Fruit fly (Drosophila melanogaster) whole organism, embryonic: Measurements from ENCODE around the gene tHMG1.

Source experiments
- Blimp-1 ChIP-seq: fragments of 200-800 bp; sonication (Bioruptor generic); optimal IDR thresholded peaks from 3 replicates; lab custom pipeline; 2018; ENCODE audit warnings: missing biosample characterization, missing genetic modification characterization, mild to moderate bottlenecking, moderate library complexity, missing genetic modification reagents
- C15 ChIP-seq: fragments of 200-800 bp; sonication (Bioruptor generic); IDR thresholded peaks from 3 replicates; pipeline ENCODE4 v1.3.6; 2022; ENCODE audit warnings: missing biosample characterization, missing genetic modification characterization
- CG10462 ChIP-seq: fragments of 200-800 bp; sonication (Bioruptor generic); optimal IDR thresholded peaks from 2 replicates; lab custom pipeline; 2016; ENCODE audit warnings: missing biosample characterization, missing genetic modification characterization
- CG11093 ChIP-seq: fragments of 200-800 bp; sonication (Bioruptor generic); IDR thresholded peaks from 3 replicates; pipeline ENCODE4 v1.3.6; 2022; ENCODE audit warnings: missing biosample characterization, missing genetic modification characterization
- CG11456 ChIP-seq: fragments of 200-800 bp; sonication (Bioruptor generic); IDR thresholded peaks from 3 replicates; pipeline ENCODE4 v1.3.6; 2022; ENCODE audit warnings: missing biosample characterization, missing genetic modification characterization
- CG11504 ChIP-seq: fragments of 200-800 bp; sonication (Bioruptor generic); optimal IDR thresholded peaks from 3 replicates; lab custom pipeline; 2019; ENCODE audit warnings: missing biosample characterization, mild to moderate bottlenecking, missing genetic modification characterization, moderate library complexity
- CG12391 ChIP-seq: fragments of 200-800 bp; sonication (Bioruptor generic); optimal IDR thresholded peaks from 3 replicates; lab custom pipeline; 2018; ENCODE audit warnings: missing biosample characterization, mild to moderate bottlenecking, missing genetic modification characterization, moderate library complexity
- CG15073 ChIP-seq: fragments of 200-800 bp; sonication (Bioruptor generic); optimal IDR thresholded peaks from 2 replicates; lab custom pipeline; 2016; ENCODE audit warnings: missing biosample characterization, missing genetic modification characterization
- CG1529 ChIP-seq: fragments of 200-800 bp; sonication (Bioruptor generic); optimal IDR thresholded peaks from 3 replicates; lab custom pipeline; 2018; ENCODE audit warnings: missing biosample characterization, missing genetic modification characterization
- CG17186 ChIP-seq: fragments of 200-800 bp; sonication (Bioruptor generic); optimal IDR thresholded peaks from 3 replicates; lab custom pipeline; 2017; ENCODE audit warnings: missing biosample characterization, missing genetic modification reagents, missing genetic modification characterization
- CG1792 ChIP-seq: fragments of 200-800 bp; sonication (Bioruptor generic); optimal IDR thresholded peaks from 2 replicates; lab custom pipeline; 2016; ENCODE audit warnings: missing biosample characterization, missing genetic modification characterization
- CG2116 ChIP-seq: fragments of 200-800 bp; sonication (Bioruptor generic); optimal IDR thresholded peaks from 3 replicates; lab custom pipeline; 2018; ENCODE audit warnings: missing biosample characterization, mild to moderate bottlenecking, missing genetic modification characterization
- CG2678 ChIP-seq: fragments of 200-800 bp; sonication (Bioruptor generic); optimal IDR thresholded peaks from 3 replicates; lab custom pipeline; 2019; ENCODE audit warnings: missing biosample characterization, mild to moderate bottlenecking, missing genetic modification characterization, moderate library complexity
- CG30020 ChIP-seq: fragments of 200-800 bp; optimal IDR thresholded peaks from 2 replicates; lab custom pipeline; 2019; ENCODE audit warnings: missing biosample characterization, mild to moderate bottlenecking, missing genetic modification characterization, moderate library complexity
- CG30403 ChIP-seq: fragments of 200-800 bp; sonication (Bioruptor generic); optimal IDR thresholded peaks from 3 replicates; lab custom pipeline; 2016; ENCODE audit warnings: missing biosample characterization, missing genetic modification characterization
- CG31224 ChIP-seq: fragments of 200-800 bp; sonication (Bioruptor generic); IDR thresholded peaks from 2 replicates; pipeline ENCODE4 v1.3.6; 2022; ENCODE audit warnings: missing biosample characterization, missing genetic modification characterization
- CG32772 ChIP-seq: fragments of 200-800 bp; sonication (Bioruptor generic); IDR thresholded peaks from 2 replicates; pipeline ENCODE4 v1.3.6; 2022; ENCODE audit warnings: missing biosample characterization, missing genetic modification characterization
- CG3726 ChIP-seq: fragments of 200-800 bp; sonication (Bioruptor generic); IDR thresholded peaks from 3 replicates; pipeline ENCODE4, ENCODE4 v1.3.6; 2022; ENCODE audit warnings: missing biosample characterization, missing genetic modification characterization
- CG4404 ChIP-seq: fragments of 200-800 bp; sonication (Bioruptor generic); IDR thresholded peaks from 2 replicates; pipeline ENCODE4 v1.3.6; 2022; ENCODE audit warnings: missing biosample characterization, missing genetic modification characterization
- CG8089 ChIP-seq: fragments of 200-800 bp; sonication (Bioruptor generic); optimal IDR thresholded peaks from 3 replicates; lab custom pipeline; 2016; ENCODE audit warnings: missing biosample characterization, missing genetic modification characterization
- CG9817 ChIP-seq: fragments of 200-800 bp; sonication (Bioruptor generic); optimal IDR thresholded peaks from 2 replicates; lab custom pipeline; 2018; ENCODE audit warnings: missing biosample characterization, mild to moderate bottlenecking, missing genetic modification characterization, moderate library complexity
- Dll ChIP-seq: fragments of 200-800 bp; sonication (Bioruptor generic); IDR thresholded peaks from 4 replicates; pipeline ENCODE4 v1.3.6; 2022; ENCODE audit warnings: missing biosample characterization, missing genetic modification characterization; ENCODE audit not compliant: partially characterized antibody
- Dref ChIP-seq: fragments of 200-800 bp; sonication (Bioruptor generic); IDR thresholded peaks from 2 replicates; pipeline ENCODE4 v1.3.6; 2022; ENCODE audit warnings: missing biosample characterization, missing genetic modification characterization
- Drgx ChIP-seq: fragments of 200-800 bp; sonication (Bioruptor generic); IDR thresholded peaks from 2 replicates; pipeline ENCODE4 v1.3.6; 2022; ENCODE audit warnings: missing biosample characterization, missing genetic modification characterization
- E2f2 ChIP-seq: fragments of 200-800 bp; sonication (Bioruptor generic); IDR thresholded peaks from 2 replicates; pipeline ENCODE4 v1.3.6; 2022; ENCODE audit warnings: missing biosample characterization, missing genetic modification characterization
- HLH3B ChIP-seq: fragments of 200-800 bp; sonication (Bioruptor generic); IDR thresholded peaks from 2 replicates; pipeline ENCODE4 v1.3.6; 2022; ENCODE audit warnings: missing biosample characterization, missing genetic modification characterization
- Hmr ChIP-seq: fragments of 200-800 bp; sonication (Bioruptor generic); optimal IDR thresholded peaks from 3 replicates; lab custom pipeline; 2017; ENCODE audit warnings: mild to moderate bottlenecking, missing biosample characterization, missing genetic modification reagents, missing genetic modification characterization
- Hsf ChIP-seq: fragments of 200-800 bp; sonication (Bioruptor generic); optimal IDR thresholded peaks from 3 replicates; lab custom pipeline; 2016; ENCODE audit warnings: missing biosample characterization, missing genetic modification characterization
- NC2α ChIP-seq: fragments of 200-800 bp; sonication (Bioruptor generic); optimal IDR thresholded peaks from 2 replicates; lab custom pipeline; 2016; ENCODE audit warnings: missing biosample characterization, missing genetic modification characterization
- ac ChIP-seq: fragments of 200-800 bp; sonication (Bioruptor generic); optimal IDR thresholded peaks from 3 replicates; lab custom pipeline; 2017; ENCODE audit warnings: missing biosample characterization, mild to moderate bottlenecking, missing genetic modification characterization
- bcd ChIP-seq: fragments of 200-800 bp; sonication (Bioruptor generic); optimal IDR thresholded peaks from 2 replicates; lab custom pipeline; 2017; ENCODE audit warnings: missing biosample characterization, mild to moderate bottlenecking, missing genetic modification characterization
- bowl ChIP-seq: fragments of 200-800 bp; sonication (Bioruptor generic); IDR thresholded peaks from 2 replicates; pipeline ENCODE4 v1.3.6; 2022; ENCODE audit warnings: missing biosample characterization, missing genetic modification characterization
- crol ChIP-seq: fragments of 200-800 bp; sonication (Bioruptor generic); IDR thresholded peaks from 2 replicates; pipeline ENCODE4 v1.3.6; 2022; ENCODE audit warnings: missing biosample characterization, missing genetic modification characterization
- crp ChIP-seq, 2 experiments: fragments of 200-800 bp; sonication (Bioruptor generic); optimal IDR thresholded peaks; 2 replicates in 1 of 2; 3 replicates in 1 of 2; lab custom pipeline; 2017; ENCODE audit warnings: missing biosample characterization in 2 of 2, missing genetic modification characterization in 2 of 2, mild to moderate bottlenecking in 1 of 2, moderate library complexity in 1 of 2
- dm ChIP-seq: fragments of 200-800 bp; sonication (Bioruptor generic); optimal IDR thresholded peaks from 3 replicates; lab custom pipeline; 2016; ENCODE audit warnings: missing biosample characterization, missing genetic modification characterization
- eyg ChIP-seq: fragments of 200-800 bp; sonication (Bioruptor generic); optimal IDR thresholded peaks from 3 replicates; lab custom pipeline; 2016; ENCODE audit warnings: missing biosample characterization, missing genetic modification characterization
- gcm ChIP-seq: fragments of 200-800 bp; sonication (Bioruptor generic); optimal IDR thresholded peaks from 2 replicates; lab custom pipeline; 2019; ENCODE audit warnings: missing biosample characterization, mild to moderate bottlenecking, missing genetic modification characterization, moderate library complexity
- gem ChIP-seq: fragments of 200-800 bp; sonication (Bioruptor generic); optimal IDR thresholded peaks from 2 replicates; lab custom pipeline; 2019; ENCODE audit warnings: missing biosample characterization, mild to moderate bottlenecking, missing genetic modification characterization, moderate library complexity
- grau ChIP-seq: fragments of 200-800 bp; optimal IDR thresholded peaks from 3 replicates; lab custom pipeline; 2019; ENCODE audit warnings: missing biosample characterization, mild to moderate bottlenecking, missing genetic modification characterization, moderate library complexity
- gt ChIP-seq: fragments of 200-800 bp; sonication (Bioruptor generic); IDR thresholded peaks from 2 replicates; pipeline ENCODE4 v1.3.6; 2022; ENCODE audit warnings: missing biosample characterization, missing genetic modification characterization
- inv ChIP-seq: fragments of 200-800 bp; sonication (Bioruptor generic); IDR thresholded peaks from 2 replicates; pipeline ENCODE4 v1.3.6; 2022; ENCODE audit warnings: missing biosample characterization, missing genetic modification characterization; ENCODE audit not compliant: partially characterized antibody
- jigr1 ChIP-seq: fragments of 200-800 bp; sonication (Bioruptor generic); IDR thresholded peaks from 3 replicates; pipeline ENCODE4 v1.3.6; 2022; ENCODE audit warnings: missing biosample characterization, missing genetic modification characterization
- kay ChIP-seq: fragments of 200-800 bp; sonication (Bioruptor generic); optimal IDR thresholded peaks from 2 replicates; lab custom pipeline; 2016; ENCODE audit warnings: missing biosample characterization, missing genetic modification characterization
- maf-S ChIP-seq: fragments of 200-800 bp; sonication (Bioruptor generic); optimal IDR thresholded peaks from 2 replicates; lab custom pipeline; 2016; ENCODE audit warnings: missing biosample characterization, missing genetic modification characterization
- mam ChIP-seq: fragments of 200-800 bp; sonication (Bioruptor generic); optimal IDR thresholded peaks from 3 replicates; lab custom pipeline; 2016; ENCODE audit warnings: missing biosample characterization, missing genetic modification characterization
- pb ChIP-seq: fragments of 200-800 bp; sonication (Bioruptor generic); optimal IDR thresholded peaks from 3 replicates; lab custom pipeline; 2016; ENCODE audit warnings: missing biosample characterization, missing genetic modification characterization
- pros ChIP-seq: fragments of 200-800 bp; sonication (Bioruptor generic); optimal IDR thresholded peaks from 3 replicates; lab custom pipeline; 2019; ENCODE audit warnings: missing biosample characterization, mild to moderate bottlenecking, missing genetic modification characterization, moderate library complexity
- wor ChIP-seq: fragments of 200-800 bp; sonication (Bioruptor generic); IDR thresholded peaks from 2 replicates; pipeline ENCODE4 v1.3.6; 2022; ENCODE audit warnings: missing biosample characterization, missing genetic modification characterization

tHMG1 gene

DNA sequence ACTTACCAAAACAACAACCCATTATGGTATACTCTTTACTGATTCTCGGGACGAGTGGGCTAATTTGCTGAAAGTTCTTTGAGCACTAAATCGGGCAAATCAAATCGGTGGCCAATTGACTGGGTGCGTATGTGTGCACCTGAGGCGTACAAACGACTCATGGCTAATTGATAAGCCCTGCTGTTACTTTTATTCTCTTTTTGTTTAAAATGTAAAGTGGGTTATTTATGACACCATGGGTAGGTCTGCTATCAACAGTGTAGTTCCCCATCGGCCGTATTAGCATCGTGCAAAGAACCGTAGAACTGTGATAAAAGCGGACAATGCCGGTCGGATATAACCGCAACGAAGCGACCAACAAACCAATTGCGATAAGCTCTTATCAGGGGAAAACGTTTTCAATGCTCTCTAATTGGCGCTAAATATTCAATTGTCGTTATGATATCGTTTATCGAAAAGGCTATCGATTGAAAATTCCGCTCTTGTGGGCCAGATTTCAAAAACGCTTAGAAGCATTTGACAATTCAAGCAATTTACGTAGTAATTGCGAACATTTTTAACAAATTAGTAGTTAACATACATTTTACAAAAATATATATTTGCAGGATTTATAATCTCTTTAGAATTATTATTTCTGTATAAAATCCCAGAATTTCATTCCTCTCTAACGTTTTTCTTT, 44.3 kb upstream of the tHMG1 start, which contains the start of gene CG34288 (continued):
- no peak for TF ChIP-seq CG1529
- TF ChIP-seq HLH3B (GFP tag; lab: Robert Waterston, UW), result 0 out of 2 replicates have a peak, but pooled peaks have one; percentile 9
- no peak for TF ChIP-seq NC2α (GFP tag; lab: Kevin White, UChicago)
- no peak for TF ChIP-seq CG4404 (GFP tag; lab: Robert Waterston, UW)
- TF ChIP-seq CG1792, result no peak
- no peak for TF ChIP-seq grau (tag; lab: Kevin White, UChicago)
- TF ChIP-seq CG17186, result no peak
- no peak for TF ChIP-seq CG3726 (GFP tag; lab: Robert Waterston, UW)
- TF ChIP-seq jigr1 (GFP tag; lab: Robert Waterston, UW), result no peak
- TF ChIP-seq CG11456 (GFP tag; lab: Robert Waterston, UW), result peak; percentile 85
- TF ChIP-seq Dref (GFP tag; lab: Robert Waterston, UW), result peak; percentile 58
- TF ChIP-seq CG30020 (tag; lab: Kevin White, UChicago), result no peak
- TF ChIP-seq maf-S (GFP tag; lab: Kevin White, UChicago), result peak; percentile 4
- no peak for TF ChIP-seq CG10462
- peak; percentile 58 for TF ChIP-seq CG2678 (tag; lab: Kevin White, UChicago)
- TF ChIP-seq Hmr (GFP tag; lab: Kevin White, UChicago), result no peak
- TF ChIP-seq bcd (GFP tag; lab: Kevin White, UChicago), result no peak
- TF ChIP-seq kay, result no peak
- TF ChIP-seq CG30403 (GFP tag; lab: Kevin White, UChicago), result no peak
- no peak for TF ChIP-seq CG15073 (GFP tag; lab: Kevin White, UChicago)
- TF ChIP-seq dm (GFP tag; lab: Kevin White, UChicago), result no peak
- TF ChIP-seq Dll, result peak; percentile 59; the same call in 2 of the 4 replicates
- TF ChIP-seq Drgx (GFP tag; lab: Robert Waterston, UW), result no peak; the same call in 1 of the 2 replicates
- TF ChIP-seq CG11093, result no peak
- TF ChIP-seq E2f2 (GFP tag; lab: Robert Waterston, UW), result peak; percentile 85
- TF ChIP-seq wor (GFP tag; lab: Robert Waterston, UW), result no peak
- TF ChIP-seq C15, result peak; percentile 9; the same call in 1 of the 3 replicates
- peak; percentile 34 for TF ChIP-seq mam (GFP tag; lab: Kevin White, UChicago)
- no peak for TF ChIP-seq CG11504 (tag; lab: Kevin White, UChicago)
- TF ChIP-seq bowl (GFP tag; lab: Robert Waterston, UW), result peak; percentile 31; the same call in 1 of the 2 replicates
- TF ChIP-seq gcm, result no peak
- peak; percentile 15 for TF ChIP-seq pb (GFP tag; lab: Kevin White, UChicago)
- no peak for TF ChIP-seq ac (GFP tag; lab: Kevin White, UChicago)
- no peak for TF ChIP-seq CG9817 (tag; lab: Kevin White, UChicago)
- no peak for TF ChIP-seq CG12391 (tag; lab: Kevin White, UChicago)
- no peak for TF ChIP-seq crp (GFP tag; optimal IDR thresholded peaks at IDR 0.05; lab: Kevin White, UChicago)
- TF ChIP-seq gt (GFP tag; lab: Robert Waterston, UW), result no peak
- no peak for TF ChIP-seq crol (GFP tag; lab: Robert Waterston, UW)
- TF ChIP-seq CG2116, result no peak
- TF ChIP-seq inv (GFP tag; lab: Robert Waterston, UW), result no peak
- TF ChIP-seq eyg (GFP tag; lab: Kevin White, UChicago), result no peak
- TF ChIP-seq CG8089 (GFP tag; lab: Kevin White, UChicago), result no peak
- TF ChIP-seq Blimp-1 (GFP tag; lab: Kevin White, UChicago), result no peak
- no peak for TF ChIP-seq CG31224 (GFP tag; lab: Robert Waterston, UW)
- 0 out of 2 replicates have a peak, but pooled peaks have one; percentile 6 for TF ChIP-seq CG32772 (GFP tag; lab: Robert Waterston, UW)
- no peak for TF ChIP-seq gem (tag; lab: Kevin White, UChicago)
- TF ChIP-seq Hsf (GFP tag; lab: Kevin White, UChicago), result no peak
- TF ChIP-seq pros (GFP tag; lab: Kevin White, UChicago), result no peak
- TF ChIP-seq, all 482 proteins: peak for 130
